Worm (Caenorhabditis elegans) whole organism, midembryonic: Measurements from ENCODE around the gene ivph-3.

Experiments used
- T22C8.4 ChIP-seq: fragments of 200-800 bp; sonication (Bioruptor generic); IDR thresholded peaks from 2 replicates; pipeline ENCODE4 v1.3.6; 2022; ENCODE audit warnings: missing genetic modification characterization, missing compliant biosample characterization
- cog-1 ChIP-seq: sonication (generic microtip); optimal IDR thresholded peaks from 2 replicates; lab custom pipeline; 2016; ENCODE audit warnings: missing genetic modification characterization, missing compliant biosample characterization
- klf-2 ChIP-seq: fragments of 200-800 bp; sonication (Bioruptor generic); conservative IDR thresholded peaks from 2 replicates; pipeline ENCODE4 v1.3.6; 2022; ENCODE audit warnings: missing genetic modification reagents, missing genetic modification characterization, missing compliant biosample characterization
- med-1 ChIP-seq: sonication (generic microtip); optimal IDR thresholded peaks from 2 replicates; lab custom pipeline; 2017; ENCODE audit warnings: missing genetic modification characterization, mild to moderate bottlenecking, missing compliant biosample characterization, antibody characterized with exemption, missing genetic modification reagents; ENCODE audit not compliant: insufficient read depth
- ref-1 ChIP-seq: fragments of 200-800 bp; sonication (Bioruptor generic); conservative IDR thresholded peaks from 2 replicates; pipeline ENCODE4 v1.3.6; 2022; ENCODE audit warnings: missing genetic modification reagents, missing genetic modification characterization, missing compliant biosample characterization
- tab-1 ChIP-seq: fragments of 200-800 bp; sonication (Bioruptor generic); IDR thresholded peaks from 2 replicates; pipeline ENCODE4 v1.3.6; 2022; ENCODE audit warnings: missing genetic modification characterization, missing compliant biosample characterization
- ztf-29 ChIP-seq: fragments of 200-800 bp; sonication (Bioruptor generic); IDR thresholded peaks from 2 replicates; pipeline ENCODE4 v1.3.6; 2022; ENCODE audit warnings: missing genetic modification reagents, missing genetic modification characterization, missing compliant biosample characterization

- TF ChIP-seq tab-1 (GFP tag; lab: Robert Waterston, UW) (no peak), ref-1 (GFP tag; lab: Robert Waterston, UW) (no peak), ztf-29 (GFP tag; lab: Robert Waterston, UW) (no peak), cog-1 (tag; lab: Kevin White, UChicago) (no peak), klf-2 (GFP tag; lab: Robert Waterston, UW) (no peak), T22C8.4 (no peak), med-1 (GFP tag; lab: Kevin White, UChicago) (no peak)
Observed at ce11 chrIV:3091112-3091511, 37.6 kb downstream of the ivph-3 start.
